Worm (Caenorhabditis elegans): Measurements from ENCODE around the gene cutl-1.

cutl-1 gene

DNA sequence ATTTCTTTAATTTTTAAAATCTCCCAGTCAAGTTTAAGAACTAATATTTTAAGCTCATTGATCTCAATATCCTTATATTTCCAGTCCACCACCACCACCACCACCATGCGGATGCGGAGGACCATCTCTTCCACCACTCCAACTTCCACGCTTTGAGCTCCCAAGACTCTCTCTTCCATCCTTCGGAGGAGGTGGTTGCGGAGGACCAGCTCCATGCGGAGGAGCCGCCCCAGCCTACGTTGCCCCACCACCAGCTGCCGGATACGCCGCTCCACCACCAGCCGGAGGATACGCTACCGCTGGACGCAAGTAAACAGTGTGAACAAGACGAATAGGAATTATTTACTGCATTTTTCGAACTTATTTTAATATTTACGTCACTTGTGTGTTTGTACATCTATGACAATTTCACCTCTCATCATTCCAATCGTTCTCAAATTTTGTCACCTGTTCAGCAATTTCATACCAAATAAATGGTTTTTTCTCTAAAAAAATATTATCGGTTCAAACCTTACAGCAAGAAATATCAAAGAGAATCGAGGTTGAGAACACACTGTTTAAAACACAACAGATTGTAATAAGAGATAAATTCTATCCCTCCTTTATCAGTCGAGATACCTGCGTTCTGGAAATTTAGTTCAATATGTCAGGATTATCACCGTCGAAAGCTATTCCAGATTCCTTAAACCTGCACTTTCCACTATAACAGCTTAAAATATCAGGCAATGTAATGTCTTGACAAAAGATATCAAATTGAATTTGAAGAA is 5.5 kb upstream of the cutl-1 start (continued):
- TF ChIP-seq dve-1 (tag; optimal IDR thresholded peaks at IDR 0.05; ENCODE audit: insufficient read depth) (no peak), F49E8.2 (tag; optimal IDR thresholded peaks at IDR 0.05; ENCODE audit: borderline replicate concordance) (no peak), snpc-1.2 (GFP tag; IDR thresholded peaks at IDR 0.05) (0 out of 2 replicates have a peak, but pooled peaks have one; percentile 13), lir-3 (tag; optimal IDR thresholded peaks at IDR 0.05) (no peak), daf-12 (tag; optimal IDR thresholded peaks at IDR 0.05) (no peak), nhr-41 (GFP tag; IDR thresholded peaks at IDR 0.05) (no peak), mes-2 (tag; optimal IDR thresholded peaks at IDR 0.05; ENCODE audit: poor library complexity, severe bottlenecking) (no peak), hlh-11 (tag; optimal IDR thresholded peaks at IDR 0.05) (no peak), ceh-28 (tag; optimal IDR thresholded peaks at IDR 0.05) (no peak), lim-7 (GFP tag; IDR thresholded peaks at IDR 0.05) (no peak), dmd-8 (GFP tag; IDR thresholded peaks at IDR 0.05) (no peak), F26F4.8 (GFP tag; conservative IDR thresholded peaks at IDR 0.05) (no peak), spr-1 (tag; optimal IDR thresholded peaks at IDR 0.05) (peak; percentile 36), skn-1 (tag; optimal IDR thresholded peaks at IDR 0.05) (no peak), nhr-6 (tag; optimal IDR thresholded peaks at IDR 0.05) (peak; percentile 9), nhr-76 (tag; optimal IDR thresholded peaks at IDR 0.05) (no peak), T26A8.4 (GFP tag; IDR thresholded peaks at IDR 0.05) (peak; percentile 47; the same call in 1 of the 2 replicates), saeg-2 (GFP tag; IDR thresholded peaks at IDR 0.05) (no peak), lin-13 (GFP tag; optimal IDR thresholded peaks at IDR 0.05) (peak; percentile 38), nhr-25 (tag; optimal IDR thresholded peaks at IDR 0.05; ENCODE audit: borderline replicate concordance, insufficient read depth) (no peak), set-16 (GFP tag; IDR thresholded peaks at IDR 0.05) (peak; percentile 97), fkh-10 (GFP tag; optimal IDR thresholded peaks at IDR 0.05) (no peak), Y105C5A.15 (GFP tag; IDR thresholded peaks at IDR 0.05) (no peak), ctbp-1 (GFP tag; IDR thresholded peaks at IDR 0.05) (0 out of 2 replicates have a peak, but pooled peaks have one; percentile 40), ZK546.5 (tag; optimal IDR thresholded peaks at IDR 0.05) (no peak), nhr-102 (tag; optimal IDR thresholded peaks at IDR 0.05) (no peak), arid-1 (GFP tag; conservative IDR thresholded peaks at IDR 0.05) (no peak), mxl-3 (GFP tag; optimal IDR thresholded peaks at IDR 0.05) (peak; percentile 2), duxl-1 (tag; optimal IDR thresholded peaks at IDR 0.05; ENCODE audit: poor library complexity) (no peak), egl-27 (tag; optimal IDR thresholded peaks at IDR 0.05) (no peak), ZK337.2 (GFP tag; IDR thresholded peaks at IDR 0.05) (no peak), egl-43 (GFP tag; IDR thresholded peaks at IDR 0.05) (peak; percentile 75; the same call in 1 of the 2 replicates), daf-19 (GFP tag; conservative IDR thresholded peaks at IDR 0.05) (no peak), nhr-10 (tag; optimal IDR thresholded peaks at IDR 0.05) (no peak), gei-8 (GFP tag; optimal IDR thresholded peaks at IDR 0.05) (no peak), nhr-48 (tag; optimal IDR thresholded peaks at IDR 0.05) (no peak), ama-1 (optimal IDR thresholded peaks at IDR 0.05) (peak; percentile 35), php-3 (GFP tag; IDR thresholded peaks at IDR 0.05) (no peak), cey-2 (tag; optimal IDR thresholded peaks at IDR 0.05; ENCODE audit: borderline replicate concordance, insufficient read depth) (no peak), unc-130 (GFP tag; optimal IDR thresholded peaks at IDR 0.05) (no peak), unc-62 (GFP tag; optimal IDR thresholded peaks at IDR 0.05 in 1 of 2) (peak in 1 of 2 experiments; percentile 76), unc-62 (tag; optimal IDR thresholded peaks at IDR 0.05) (no peak), madf-9 (GFP tag; conservative IDR thresholded peaks at IDR 0.05) (no peak), rbr-2 (tag; optimal IDR thresholded peaks at IDR 0.05) (no peak), Y48G9A.11 (GFP tag; IDR thresholded peaks at IDR 0.05) (no peak), sdz-12 (GFP tag; optimal IDR thresholded peaks at IDR 0.05) (no peak), F44E2.7 (GFP tag; IDR thresholded peaks at IDR 0.05) (no peak), unc-39 (tag; optimal IDR thresholded peaks at IDR 0.05) (no peak), R02D3.7 (tag; optimal IDR thresholded peaks at IDR 0.05) (no peak)
